Worm (Caenorhabditis elegans) whole organism, early embryonic: ENCODE measurements around the gene tofu-2.

ENCODE experiments used
- B0310.2 ChIP-seq: sonication (generic microtip); optimal IDR thresholded peaks from 2 replicates; lab custom pipeline; 2016; ENCODE audit warnings: mild to moderate bottlenecking, missing genetic modification characterization, missing compliant biosample characterization
- F13C5.2 ChIP-seq: sonication (generic microtip); optimal IDR thresholded peaks from 2 replicates; lab custom pipeline; 2017; ENCODE audit warnings: mild to moderate bottlenecking, missing genetic modification characterization, inconsistent platforms, missing compliant biosample characterization
- aly-1 ChIP-seq: sonication (generic microtip); optimal IDR thresholded peaks from 2 replicates; lab custom pipeline; 2016; ENCODE audit warnings: missing genetic modification characterization, missing compliant biosample characterization
- ama-1 ChIP-seq: fragments of 150-350 bp; optimal IDR thresholded peaks from 2 replicates; lab custom pipeline; 2014
- ceh-13 ChIP-seq: fragments of 200-800 bp; sonication (Bioruptor generic); optimal IDR thresholded peaks from 2 replicates; lab custom pipeline; 2018; ENCODE audit warnings: mild to moderate bottlenecking, missing genetic modification characterization, missing compliant biosample characterization
- ceh-36 ChIP-seq: sonication (generic microtip); optimal IDR thresholded peaks from 2 replicates; lab custom pipeline; 2016; ENCODE audit warnings: missing genetic modification characterization, inconsistent platforms, missing compliant biosample characterization
- ets-7 ChIP-seq: sonication (generic microtip); optimal IDR thresholded peaks from 2 replicates; lab custom pipeline; 2016; ENCODE audit warnings: missing genotype, missing genetic modification characterization, missing compliant biosample characterization
- flt-1 ChIP-seq: fragments of 200-800 bp; sonication (Bioruptor generic); IDR thresholded peaks from 2 replicates; pipeline ENCODE4 v1.3.6; 2022; ENCODE audit warnings: missing genetic modification characterization, missing compliant biosample characterization
- hmbx-1 ChIP-seq: sonication (generic microtip); optimal IDR thresholded peaks from 2 replicates; lab custom pipeline; 2016; ENCODE audit warnings: mild to moderate bottlenecking, missing genetic modification characterization, missing compliant biosample characterization
- hmg-4 ChIP-seq: fragments of 200-800 bp; sonication (Bioruptor generic); optimal IDR thresholded peaks from 2 replicates; lab custom pipeline; 2018; ENCODE audit warnings: mild to moderate bottlenecking, missing genetic modification characterization, missing compliant biosample characterization
- scrt-1 ChIP-seq: fragments of 200-800 bp; sonication (Bioruptor generic); IDR thresholded peaks from 2 replicates; pipeline ENCODE4 v1.3.6; 2022; ENCODE audit warnings: missing genetic modification characterization, missing compliant biosample characterization
- sea-1 ChIP-seq: fragments of 200-800 bp; sonication (Bioruptor generic); conservative IDR thresholded peaks from 2 replicates; pipeline ENCODE4 v1.3.6; 2022; ENCODE audit warnings: missing genetic modification characterization, missing compliant biosample characterization
- tbx-11 ChIP-seq: fragments of 200-800 bp; sonication (Bioruptor generic); IDR thresholded peaks from 2 replicates; pipeline ENCODE4 v1.3.6; 2022; ENCODE audit warnings: missing genetic modification characterization, missing compliant biosample characterization
- tbx-37 ChIP-seq: fragments of 200-800 bp; sonication (Bioruptor generic); conservative IDR thresholded peaks from 2 replicates; pipeline ENCODE4 v1.3.6; 2022; ENCODE audit warnings: missing genetic modification reagents, missing genetic modification characterization, missing compliant biosample characterization

- TF ChIP-seq ets-7 (no peak), hmbx-1 (tag; lab: Kevin White, UChicago) (no peak), ama-1 (lab: Kevin White, UChicago) (no peak), F13C5.2 (no peak), scrt-1 (no peak), tbx-11 (GFP tag; lab: Robert Waterston, UW) (no peak), B0310.2 (no peak), ceh-36 (tag; lab: Kevin White, UChicago) (no peak), hmg-4 (no peak), flt-1 (no peak), sea-1 (no peak), aly-1 (tag; lab: Kevin White, UChicago) (no peak), ceh-13 (GFP tag; lab: Kevin White, UChicago) (no peak), tbx-37 (GFP tag; lab: Robert Waterston, UW) (no peak)
These were observed 50.3 kb downstream of the tofu-2 start for ce11 chrV:7000734-7001133.
